Fruit fly (Drosophila melanogaster) whole organism, adult: ENCODE data around the gene CG13022.

Experiments
- CG11617 ChIP-seq: fragments of 200-800 bp; sonication (Bioruptor generic); optimal IDR thresholded peaks from 2 replicates; lab custom pipeline; 2017; ENCODE audit warnings: mild to moderate bottlenecking, missing biosample characterization, missing genetic modification reagents, missing genetic modification characterization
- CG12768 ChIP-seq: fragments of 200-800 bp; sonication (Bioruptor generic); optimal IDR thresholded peaks from 2 replicates; lab custom pipeline; 2017; ENCODE audit warnings: missing biosample characterization, missing genetic modification characterization, mild to moderate bottlenecking, moderate library complexity, missing genetic modification reagents
- CG14711 ChIP-seq: fragments of 200-800 bp; sonication (Bioruptor generic); optimal IDR thresholded peaks from 2 replicates; lab custom pipeline; 2018; ENCODE audit warnings: missing biosample characterization, mild to moderate bottlenecking, missing genetic modification characterization, moderate library complexity
- CG1620 ChIP-seq: fragments of 200-800 bp; sonication (Bioruptor generic); optimal IDR thresholded peaks from 2 replicates; lab custom pipeline; 2016; ENCODE audit warnings: missing biosample characterization, missing genetic modification characterization
- CG33017 ChIP-seq: fragments of 200-800 bp; sonication (Bioruptor generic); optimal IDR thresholded peaks from 2 replicates; lab custom pipeline; 2018; ENCODE audit warnings: missing biosample characterization, mild to moderate bottlenecking, missing genetic modification characterization, moderate library complexity
- CG5204 ChIP-seq: fragments of 200-800 bp; sonication (Bioruptor generic); optimal IDR thresholded peaks from 2 replicates; lab custom pipeline; 2016; ENCODE audit warnings: missing biosample characterization, missing genetic modification characterization
- CG7045 ChIP-seq: fragments of 200-800 bp; sonication (Bioruptor generic); optimal IDR thresholded peaks from 2 replicates; lab custom pipeline; 2017; ENCODE audit warnings: missing biosample characterization, mild to moderate bottlenecking, missing genetic modification characterization
- CG7101 ChIP-seq: fragments of 200-800 bp; sonication (Bioruptor generic); optimal IDR thresholded peaks from 2 replicates; lab custom pipeline; 2018; ENCODE audit warnings: missing biosample characterization, mild to moderate bottlenecking, missing genetic modification characterization, moderate library complexity
- Clk ChIP-seq: fragments of 200-800 bp; sonication (Bioruptor generic); optimal IDR thresholded peaks from 2 replicates; lab custom pipeline; 2017; ENCODE audit warnings: missing biosample characterization, missing genetic modification characterization
- Crg-1 ChIP-seq: fragments of 200-800 bp; sonication (Bioruptor generic); optimal IDR thresholded peaks from 2 replicates; lab custom pipeline; 2016; ENCODE audit warnings: missing biosample characterization, missing genetic modification characterization
- Hr96 ChIP-seq: fragments of 200-800 bp; sonication (Bioruptor generic); optimal IDR thresholded peaks from 2 replicates; lab custom pipeline; 2016; ENCODE audit warnings: missing biosample characterization, missing genetic modification characterization
- Mnt ChIP-seq: fragments of 200-800 bp; sonication (Bioruptor generic); optimal IDR thresholded peaks from 2 replicates; lab custom pipeline; 2016; ENCODE audit warnings: missing biosample characterization, mild to moderate bottlenecking, missing genetic modification characterization
- bab1 ChIP-seq: fragments of 200-800 bp; sonication (Bioruptor generic); optimal IDR thresholded peaks from 3 replicates; lab custom pipeline; 2019; ENCODE audit warnings: missing biosample characterization, mild to moderate bottlenecking, missing genetic modification characterization, moderate library complexity
- cic ChIP-seq: fragments of 200-800 bp; sonication (Bioruptor generic); optimal IDR thresholded peaks from 2 replicates; lab custom pipeline; 2017; ENCODE audit warnings: missing biosample characterization, mild to moderate bottlenecking, missing genetic modification characterization, moderate library complexity
- cnc ChIP-seq, 2 experiments: fragments of >200 bp; optimal IDR thresholded peaks; 2 replicates each; lab custom pipeline; 2017
- kay ChIP-seq: fragments of 200-800 bp; sonication (Bioruptor generic); peaks from one replicate; lab custom pipeline; 2016; ENCODE audit warnings: missing biosample characterization, missing genetic modification characterization, borderline replicate concordance
- ovo ChIP-seq: fragments of 200-800 bp; sonication (Bioruptor generic); optimal IDR thresholded peaks from 2 replicates; lab custom pipeline; 2016; ENCODE audit warnings: missing biosample characterization, missing genetic modification characterization
- pad ChIP-seq: fragments of 200-800 bp; sonication (Bioruptor generic); optimal IDR thresholded peaks from 3 replicates; lab custom pipeline; 2017; ENCODE audit warnings: missing biosample characterization, missing genetic modification characterization, mild to moderate bottlenecking, moderate library complexity, missing genetic modification reagents
- tj ChIP-seq: fragments of 200-800 bp; sonication (Bioruptor generic); optimal IDR thresholded peaks from 3 replicates; lab custom pipeline; 2017; ENCODE audit warnings: missing biosample characterization, mild to moderate bottlenecking, missing genetic modification characterization, moderate library complexity
- toe ChIP-seq: fragments of 200-800 bp; sonication (Bioruptor generic); optimal IDR thresholded peaks from 2 replicates; lab custom pipeline; 2016; ENCODE audit warnings: missing biosample characterization, missing genetic modification characterization

CG13022 gene

dm6 chr3L:16938852-16939251 lies at the start of gene CG13022:
Gene CG13022, minus strand, starts transcription at chr3L:16938952.
- TF ChIP-seq Mnt (no peak), cic (no peak), CG12768 (GFP tag; lab: Kevin White, UChicago) (no peak), ovo (GFP tag; lab: Kevin White, UChicago) (no peak), kay (GFP tag; lab: Kevin White, UChicago) (no peak), CG7045 (no peak), toe (GFP tag; lab: Kevin White, UChicago) (no peak), tj (no peak), cnc (optimal IDR thresholded peaks at IDR 0.05; lab: Kevin White, UChicago) (no peak), bab1 (GFP tag; lab: Kevin White, UChicago) (no peak), Hr96 (GFP tag; lab: Kevin White, UChicago) (no peak), CG11617 (GFP tag; lab: Kevin White, UChicago) (no peak), CG7101 (tag; lab: Kevin White, UChicago) (no peak), CG5204 (GFP tag; lab: Kevin White, UChicago) (no peak)

- TF ChIP-seq Clk (GFP tag; lab: Kevin White, UChicago) (no peak), ovo (GFP tag; lab: Kevin White, UChicago) (no peak), toe (GFP tag; lab: Kevin White, UChicago) (no peak), CG33017 (tag; lab: Kevin White, UChicago) (no peak)
These were observed 49.8 kb upstream of the CG13022 start for dm6 chr3L:16988526-16988925.

- no peak for TF ChIP-seq Hr96 (GFP tag; lab: Kevin White, UChicago)
- no peak for TF ChIP-seq toe (GFP tag; lab: Kevin White, UChicago)
- TF ChIP-seq Crg-1 (GFP tag; lab: Kevin White, UChicago), result no peak
- no peak for TF ChIP-seq cnc (optimal IDR thresholded peaks at IDR 0.05; lab: Kevin White, UChicago)
- TF ChIP-seq CG14711 (tag; lab: Kevin White, UChicago), result no peak
- TF ChIP-seq CG1620 (GFP tag; lab: Kevin White, UChicago), result no peak
- TF ChIP-seq kay (GFP tag; lab: Kevin White, UChicago), result no peak
- no peak for TF ChIP-seq CG7101 (tag; lab: Kevin White, UChicago)
- no peak for TF ChIP-seq tj
- no peak for TF ChIP-seq Clk (GFP tag; lab: Kevin White, UChicago)
- TF ChIP-seq CG5204 (GFP tag; lab: Kevin White, UChicago), result no peak
- no peak for TF ChIP-seq CG33017 (tag; lab: Kevin White, UChicago)
- no peak for TF ChIP-seq CG11617 (GFP tag; lab: Kevin White, UChicago)
- no peak for TF ChIP-seq CG7045
- no peak for TF ChIP-seq Mnt
- TF ChIP-seq pad, result no peak
- no peak for TF ChIP-seq ovo (GFP tag; lab: Kevin White, UChicago)
- TF ChIP-seq CG12768 (GFP tag; lab: Kevin White, UChicago), result no peak
- TF ChIP-seq bab1 (GFP tag; lab: Kevin White, UChicago), result no peak
These were observed 48.6 kb upstream of the CG13022 start for dm6 chr3L:16987347-16987746.

- TF ChIP-seq cnc (optimal IDR thresholded peaks at IDR 0.05; lab: Kevin White, UChicago) (no peak), CG33017 (tag; lab: Kevin White, UChicago) (no peak), kay (GFP tag; lab: Kevin White, UChicago) (peak; percentile 7), CG11617 (GFP tag; lab: Kevin White, UChicago) (peak; percentile 48), toe (GFP tag; lab: Kevin White, UChicago) (no peak), cic (peak; percentile 16), Clk (GFP tag; lab: Kevin White, UChicago) (no peak), Hr96 (GFP tag; lab: Kevin White, UChicago) (peak; percentile 52), CG7045 (peak; percentile 58), CG12768 (GFP tag; lab: Kevin White, UChicago) (no peak), CG7101 (tag; lab: Kevin White, UChicago) (peak; percentile 16), CG1620 (GFP tag; lab: Kevin White, UChicago) (peak; percentile 7), CG14711 (tag; lab: Kevin White, UChicago) (peak; percentile 1), pad (peak; percentile 54), tj (peak; percentile 9), bab1 (GFP tag; lab: Kevin White, UChicago) (no peak), ovo (GFP tag; lab: Kevin White, UChicago) (no peak), CG5204 (GFP tag; lab: Kevin White, UChicago) (no peak), Mnt (no peak), Crg-1 (GFP tag; lab: Kevin White, UChicago) (no peak)
These were observed 47.6 kb upstream of the CG13022 start for dm6 chr3L:16986062-16987013.

DNA sequence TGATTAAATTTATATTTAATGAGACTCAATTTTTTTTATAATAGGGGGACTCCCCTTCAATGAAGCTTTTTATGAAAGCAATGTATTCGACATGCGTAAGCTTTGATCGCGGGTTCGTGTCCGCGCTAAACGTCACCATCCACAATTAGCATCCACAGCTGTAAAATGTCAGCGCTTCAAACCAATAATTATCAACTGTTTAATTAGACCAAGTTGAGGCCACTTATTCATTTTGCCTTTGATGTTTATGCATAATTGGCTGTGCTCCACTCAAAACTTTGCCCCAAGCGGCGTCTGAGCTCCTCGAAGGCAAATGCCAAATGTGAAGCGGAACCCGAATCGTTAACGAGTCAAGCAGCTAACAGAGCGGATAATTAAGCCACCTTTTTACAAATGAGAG lies 46.8 kb upstream of the CG13022 start:
- TF ChIP-seq Clk (GFP tag; lab: Kevin White, UChicago) (no peak), cnc (optimal IDR thresholded peaks at IDR 0.05; lab: Kevin White, UChicago) (no peak), kay (GFP tag; lab: Kevin White, UChicago) (peak; percentile 39)

- TF ChIP-seq Mnt, result no peak
- TF ChIP-seq cic, result peak; percentile 19
These were observed 46.1 kb upstream of the CG13022 start for dm6 chr3L:16984813-16985387.
